Fruit fly (Drosophila melanogaster): ENCODE results near the gene Msr-110.

DNA sequence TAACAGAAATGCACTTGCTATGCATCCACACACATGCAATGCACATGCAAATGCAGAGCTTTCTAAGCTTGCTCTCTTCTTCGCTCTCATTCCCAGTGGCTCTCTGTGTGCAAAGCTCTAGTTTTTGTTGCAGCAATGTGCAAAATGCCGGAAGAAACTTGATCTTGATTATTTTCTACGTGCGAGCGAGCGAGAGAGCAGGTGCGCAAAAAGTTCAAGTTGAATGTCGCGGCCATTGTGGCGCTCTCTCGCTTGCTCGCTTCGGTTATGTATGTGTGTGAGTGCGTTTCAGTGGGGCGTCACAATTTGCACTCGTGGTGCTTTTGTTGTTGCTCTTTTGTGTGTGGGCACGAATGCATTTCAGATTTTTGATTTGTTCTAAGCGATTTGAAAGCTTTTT, 33.4 kb upstream of the Msr-110 start:
- TF ChIP-seq CG32264 (GFP tag; optimal IDR thresholded peaks at IDR 0.05) (no peak), foxo (GFP tag; optimal IDR thresholded peaks at IDR 0.05) (no peak), Hnf4 (GFP tag; optimal IDR thresholded peaks at IDR 0.05) (no peak), CG9705 (GFP tag; optimal IDR thresholded peaks at IDR 0.05) (no peak), brk (GFP tag; optimal IDR thresholded peaks at IDR 0.05) (no peak), Vsx2 (GFP tag; optimal IDR thresholded peaks at IDR 0.05; ENCODE audit: partially characterized antibody) (no peak), sv (GFP tag; optimal IDR thresholded peaks at IDR 0.05) (no peak), Dfd (GFP tag; optimal IDR thresholded peaks at IDR 0.05) (no peak), usp (GFP tag; optimal IDR thresholded peaks at IDR 0.05) (no peak), psq (GFP tag; optimal IDR thresholded peaks at IDR 0.05) (no peak), dmrt93B (GFP tag; optimal IDR thresholded peaks at IDR 0.05) (no peak), CrebA (GFP tag; optimal IDR thresholded peaks at IDR 0.05; ENCODE audit: borderline replicate concordance) (no peak)
